Worm (Caenorhabditis elegans): ENCODE results near the gene dhs-12.

DNA sequence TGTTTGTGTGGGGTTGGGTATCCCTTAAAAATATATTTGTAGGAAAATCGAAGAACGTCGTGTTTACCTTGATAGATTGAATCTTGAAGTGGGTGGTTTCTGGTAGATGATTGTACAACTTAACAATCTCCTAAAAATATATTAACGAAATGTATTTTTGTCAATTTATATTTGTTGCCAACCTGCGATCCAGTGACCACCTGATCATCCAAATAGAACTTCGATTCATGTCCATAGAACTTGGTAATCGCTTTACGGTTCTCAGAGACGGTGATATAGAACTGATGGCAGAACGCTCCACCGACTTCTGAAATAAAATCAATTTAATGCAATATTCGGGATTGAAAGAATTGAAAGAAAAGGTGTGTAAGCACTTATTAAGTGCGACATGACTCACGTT, 13.8 kb upstream of the dhs-12 start:
- TF ChIP-seq nhr-76 (tag; optimal IDR thresholded peaks at IDR 0.05): no peak
- no peak for TF ChIP-seq drap-1 (GFP tag; optimal IDR thresholded peaks at IDR 0.05)
- no peak for TF ChIP-seq unc-62 (GFP tag; optimal IDR thresholded peaks at IDR 0.05)
- TF ChIP-seq elt-1 (tag; optimal IDR thresholded peaks at IDR 0.05; ENCODE audit: borderline replicate concordance, insufficient read depth): no peak
- TF ChIP-seq ham-2 (GFP tag; optimal IDR thresholded peaks at IDR 0.05): no peak
- no peak for TF ChIP-seq ceh-83 (GFP tag; optimal IDR thresholded peaks at IDR 0.05)
- no peak for TF ChIP-seq sptf-1 (tag; optimal IDR thresholded peaks at IDR 0.05)
- no peak for TF ChIP-seq nhr-12 (tag; optimal IDR thresholded peaks at IDR 0.05)
- TF ChIP-seq nhr-2 (tag; optimal IDR thresholded peaks at IDR 0.05): no peak
- TF ChIP-seq pha-4 (tag; optimal IDR thresholded peaks at IDR 0.05): no peak

Measured in whole organism, mixed stage, embryonic.